Worm (Caenorhabditis elegans) whole organism, L4 larva: ENCODE data around the gene lin-66.
"Not testable (repeated sequence)": the region's sequence is repeated elsewhere in the genome, so short reads cannot be mapped to it uniquely, and the experiment has no call there.

Source experiments
- F10B5.3 ChIP-seq: sonication (generic microtip); optimal IDR thresholded peaks from 2 replicates; lab custom pipeline; 2016; ENCODE audit warnings: mild to moderate bottlenecking, missing genetic modification characterization, missing compliant biosample characterization
- R02D3.7 ChIP-seq: fragments of 150-350 bp; sonication (generic microtip); optimal IDR thresholded peaks from 3 replicates; lab custom pipeline; 2014; ENCODE audit warnings: missing biosample characterization, missing genetic modification characterization
- Y48G9A.11 ChIP-seq: fragments of 200-800 bp; sonication (Bioruptor generic); IDR thresholded peaks from 2 replicates; pipeline ENCODE4 v1.3.6; 2022; ENCODE audit warnings: missing genetic modification reagents, missing genetic modification characterization, missing compliant biosample characterization
- Y75B8A.6 ChIP-seq: fragments of 200-800 bp; sonication (Bioruptor generic); IDR thresholded peaks from 2 replicates; pipeline ENCODE4 v1.3.6; 2022; ENCODE audit warnings: missing genetic modification reagents, missing genetic modification characterization, missing compliant biosample characterization
- aha-1 ChIP-seq: fragments of 150-350 bp; peaks from one replicate; lab custom pipeline; 2014; ENCODE audit warnings: missing biosample characterization, missing genetic modification characterization
- ceh-20 ChIP-seq: fragments of 200-800 bp; sonication (Bioruptor generic); IDR thresholded peaks from 2 replicates; pipeline ENCODE4 v1.3.6; 2022; ENCODE audit warnings: missing genetic modification reagents, missing genetic modification characterization, missing compliant biosample characterization
- ceh-28 ChIP-seq: fragments of 150-350 bp; optimal IDR thresholded peaks from 2 replicates; lab custom pipeline; 2014; ENCODE audit warnings: missing biosample characterization, missing genetic modification reagents, missing genetic modification characterization
- ceh-44 ChIP-seq: fragments of 200-800 bp; sonication (Bioruptor generic); IDR thresholded peaks from 2 replicates; pipeline ENCODE4 v1.3.6; 2022; ENCODE audit warnings: missing genetic modification reagents, missing genetic modification characterization, missing compliant biosample characterization
- ces-1 ChIP-seq: fragments of 150-350 bp; sonication (generic microtip); optimal IDR thresholded peaks from 4 replicates; lab custom pipeline; 2014; ENCODE audit warnings: missing biosample characterization, missing genetic modification reagents, missing genetic modification characterization
- ctbp-1 ChIP-seq: fragments of 200-800 bp; sonication (Bioruptor generic); IDR thresholded peaks from 2 replicates; pipeline ENCODE4 v1.3.6; 2022; ENCODE audit warnings: missing genetic modification reagents, missing genetic modification characterization, missing compliant biosample characterization
- daf-16 ChIP-seq, 3 experiments: sonication (generic microtip); optimal IDR thresholded peaks; 2 replicates each; lab custom pipeline; 2016 to 2017; ENCODE audit warnings: missing genetic modification characterization in 3 of 3, missing genetic modification reagents in 3 of 3, mild to moderate bottlenecking in 2 of 3, missing compliant biosample characterization in 2 of 3, missing biosample characterization in 1 of 3, moderate library complexity in 1 of 3
- hif-1 ChIP-seq, 2 experiments: sonication (generic microtip); optimal IDR thresholded peaks; 2 replicates each; lab custom pipeline; 2016 to 2017; ENCODE audit warnings: missing compliant biosample characterization in 2 of 2, missing genetic modification characterization in 2 of 2, missing genetic modification reagents in 2 of 2, missing genotype in 2 of 2, mild to moderate bottlenecking in 1 of 2
- hlh-11 ChIP-seq: fragments of 200-800 bp; sonication (Bioruptor generic); optimal IDR thresholded peaks from 2 replicates; lab custom pipeline; 2018; ENCODE audit warnings: mild to moderate bottlenecking, missing genetic modification characterization, missing compliant biosample characterization
- hmg-1.1 ChIP-seq: fragments of 200-800 bp; sonication (Bioruptor generic); IDR thresholded peaks from 2 replicates; pipeline ENCODE4 v1.3.6; 2022; ENCODE audit warnings: missing genetic modification reagents, missing genetic modification characterization, missing compliant biosample characterization
- lim-7 ChIP-seq: fragments of 200-800 bp; sonication (Bioruptor generic); IDR thresholded peaks from 2 replicates; pipeline ENCODE4 v1.3.6; 2022; ENCODE audit warnings: missing genetic modification characterization, missing compliant biosample characterization
- lin-13 ChIP-seq: fragments of 150-350 bp; optimal IDR thresholded peaks from 2 replicates; lab custom pipeline; 2014; ENCODE audit warnings: missing biosample characterization, missing genetic modification reagents, missing genetic modification characterization
- lin-15B ChIP-seq: fragments of 150-350 bp; sonication (generic microtip); optimal IDR thresholded peaks from 3 replicates; lab custom pipeline; 2014; ENCODE audit warnings: missing biosample characterization, missing genetic modification characterization
- mep-1 ChIP-seq: fragments of 150-350 bp; sonication (generic microtip); optimal IDR thresholded peaks from 3 replicates; lab custom pipeline; 2014; ENCODE audit warnings: missing biosample characterization, missing genetic modification characterization
- nhr-11 ChIP-seq: fragments of 150-350 bp; optimal IDR thresholded peaks from 2 replicates; lab custom pipeline; 2014; ENCODE audit warnings: missing biosample characterization, missing genetic modification characterization
- nhr-111 ChIP-seq: fragments of 200-800 bp; sonication (Bioruptor generic); optimal IDR thresholded peaks from 2 replicates; lab custom pipeline; 2018; ENCODE audit warnings: mild to moderate bottlenecking, missing genetic modification characterization, missing compliant biosample characterization
- nhr-25 ChIP-seq: sonication (generic microtip); optimal IDR thresholded peaks from 2 replicates; lab custom pipeline; 2017; ENCODE audit warnings: missing genetic modification characterization, mild to moderate bottlenecking, missing compliant biosample characterization, antibody characterized with exemption, moderate library complexity, borderline replicate concordance; ENCODE audit not compliant: insufficient read depth
- pha-4 ChIP-seq, 2 experiments: fragments of 150-350 bp in 1 of 2; fragments of 200-800 bp in 1 of 2; sonication (Bioruptor generic) in 1 of 2; IDR thresholded peaks in 1 of 2; optimal IDR thresholded peaks in 1 of 2; 2 replicates each; pipeline versions ENCODE4 v1.3.6 to Lab custom; 2014 to 2022; ENCODE audit warnings: missing genetic modification characterization in 2 of 2, missing genetic modification reagents in 2 of 2, missing biosample characterization in 1 of 2, missing compliant biosample characterization in 1 of 2
- saeg-2 ChIP-seq: fragments of 200-800 bp; sonication (Bioruptor generic); IDR thresholded peaks from 2 replicates; pipeline ENCODE4 v1.3.6; 2022; ENCODE audit warnings: missing genetic modification reagents, missing genetic modification characterization, missing compliant biosample characterization
- sdz-12 ChIP-seq: fragments of 200-800 bp; sonication (Bioruptor generic); optimal IDR thresholded peaks from 2 replicates; lab custom pipeline; 2018; ENCODE audit warnings: mild to moderate bottlenecking, missing genetic modification characterization, missing compliant biosample characterization
- snpc-1.2 ChIP-seq: fragments of 200-800 bp; sonication (Bioruptor generic); IDR thresholded peaks from 2 replicates; pipeline ENCODE4 v1.3.6; 2022; ENCODE audit warnings: missing genetic modification reagents, missing genetic modification characterization, missing compliant biosample characterization
- snpc-4 ChIP-seq: fragments of 150-350 bp; optimal IDR thresholded peaks from 2 replicates; lab custom pipeline; 2014; ENCODE audit warnings: missing biosample characterization, missing genetic modification characterization
- spr-3 ChIP-seq: fragments of 200-800 bp; sonication (Bioruptor generic); optimal IDR thresholded peaks from 2 replicates; lab custom pipeline; 2018; ENCODE audit warnings: mild to moderate bottlenecking, missing genetic modification characterization, missing compliant biosample characterization
- tag-97 ChIP-seq: fragments of 200-800 bp; sonication (Bioruptor generic); IDR thresholded peaks from 2 replicates; pipeline ENCODE4 v1.3.6; 2022; ENCODE audit warnings: missing genetic modification characterization, missing compliant biosample characterization
- unc-130 ChIP-seq: sonication (generic microtip); optimal IDR thresholded peaks from 2 replicates; lab custom pipeline; 2016; ENCODE audit warnings: missing genetic modification reagents, missing genetic modification characterization, missing compliant biosample characterization
- unc-62 ChIP-seq, 3 experiments: fragments of 150-350 bp in 1 of 3; sonication (generic microtip); optimal IDR thresholded peaks in 2 of 3; peaks in 1 of 3; 1 replicate in 1 of 3; 2 replicates in 2 of 3; lab custom pipeline; 2014 to 2017; ENCODE audit warnings: missing biosample characterization in 3 of 3, missing genetic modification characterization in 3 of 3, missing genetic modification reagents in 3 of 3, missing genotype in 1 of 3
- ztf-7 ChIP-seq: fragments of 150-350 bp; optimal IDR thresholded peaks from 2 replicates; lab custom pipeline; 2014; ENCODE audit warnings: missing biosample characterization, missing genetic modification characterization

The lin-66 gene

ce11 chrIV:13884875-13885274 lies 3.0 kb upstream of the lin-66 start:
- TF ChIP-seq pha-4 (GFP tag; IDR thresholded peaks at IDR 0.05; lab: Robert Waterston, UW) (0 out of 2 replicates have a peak, but pooled peaks have one; percentile 32), snpc-1.2 (GFP tag; lab: Robert Waterston, UW) (peak; percentile 36; the same call in 1 of the 2 replicates), aha-1 (tag; lab: Kevin White, UChicago) (peak; percentile 61)
- TF ChIP-seq pha-4 (tag; optimal IDR thresholded peaks at IDR 0.05; lab: Kevin White, UChicago): not testable (repeated sequence)

DNA sequence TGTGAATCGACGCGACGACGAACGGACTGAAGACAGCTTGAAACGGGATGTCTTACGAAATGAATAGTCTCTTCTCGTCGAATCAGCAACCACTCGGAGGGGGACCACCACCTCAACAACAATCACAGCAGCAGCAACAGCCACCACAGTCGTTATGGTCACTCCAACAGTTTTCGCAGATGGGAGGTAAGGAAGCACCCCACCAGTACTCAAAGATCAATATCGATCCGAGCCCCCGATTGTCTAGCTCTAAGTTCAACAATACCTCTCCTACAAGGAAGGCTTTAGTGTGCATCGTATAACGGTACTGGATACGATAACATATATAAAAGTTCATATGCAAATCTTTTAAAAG lies 262 bp downstream of the lin-66 start:
- TF ChIP-seq ceh-28 (tag; lab: Kevin White, UChicago): no peak
- TF ChIP-seq hlh-11: no peak
- TF ChIP-seq ceh-20: no peak

- TF ChIP-seq lim-7 (GFP tag; lab: Robert Waterston, UW): no peak
- TF ChIP-seq Y48G9A.11: peak; percentile 70
- TF ChIP-seq hmg-1.1: 0 out of 2 replicates have a peak, but pooled peaks have one; percentile 28
- TF ChIP-seq snpc-1.2 (GFP tag; lab: Robert Waterston, UW): peak; percentile 66
- no peak for TF ChIP-seq spr-3 (GFP tag; lab: Kevin White, UChicago)
- peak; percentile 82 for TF ChIP-seq snpc-4 (tag; lab: Kevin White, UChicago)
- peak; percentile 42 for TF ChIP-seq nhr-111
- no peak for TF ChIP-seq tag-97
- peak in 1 of 2 experiments; percentile 53 for TF ChIP-seq unc-62 (GFP tag; optimal IDR thresholded peaks at IDR 0.05 in 1 of 2; lab: Kevin White, UChicago)
- no peak for TF ChIP-seq unc-62 (tag; optimal IDR thresholded peaks at IDR 0.05; lab: Kevin White, UChicago)
- TF ChIP-seq hif-1 (tag; optimal IDR thresholded peaks at IDR 0.05; lab: Kevin White, UChicago): no peak
- TF ChIP-seq lin-13: peak; percentile 59
- no peak for TF ChIP-seq daf-16 (GFP tag; optimal IDR thresholded peaks at IDR 0.05; lab: Kevin White, UChicago)
- peak; percentile 13 for TF ChIP-seq daf-16 (tag; optimal IDR thresholded peaks at IDR 0.05; lab: Kevin White, UChicago)
- TF ChIP-seq mep-1 (tag; lab: Kevin White, UChicago): peak; percentile 37
Measured at ce11 chrIV:13893103-13893502, 5.2 kb downstream of the lin-66 start.

DNA sequence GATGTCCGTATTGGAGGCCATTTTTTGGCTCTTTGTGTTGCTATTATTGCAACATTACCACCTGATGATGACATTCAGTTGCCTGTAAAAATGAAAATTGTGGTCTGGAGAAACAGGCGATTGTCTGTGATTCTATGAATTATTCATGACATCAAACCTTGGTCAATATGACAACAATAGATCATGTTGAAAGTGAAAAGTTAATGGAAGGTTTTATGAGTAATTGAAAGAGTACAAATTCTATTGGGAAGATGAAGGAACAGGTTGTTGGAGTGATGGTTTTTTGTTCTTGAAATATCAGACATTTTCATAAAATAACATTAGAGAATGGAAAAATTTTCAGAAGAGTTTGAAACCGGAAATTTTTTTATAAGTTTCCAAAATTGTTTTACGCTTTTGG lies 14.9 kb downstream of the lin-66 start, which contains the start of gene Y37A1A.3:
Gene Y37A1A.3, minus strand, starts transcription at position 101 of the 400 bp plus-strand sequence.
- TF ChIP-seq lin-15B (no peak), ztf-7 (tag; lab: Kevin White, UChicago) (no peak), sdz-12 (GFP tag; lab: Kevin White, UChicago) (no peak), unc-130 (GFP tag; lab: Kevin White, UChicago) (no peak), F10B5.3 (tag; lab: Kevin White, UChicago) (no peak), ceh-44 (no peak), lim-7 (GFP tag; lab: Robert Waterston, UW) (no peak), saeg-2 (GFP tag; lab: Robert Waterston, UW) (no peak), ces-1 (GFP tag; lab: Kevin White, UChicago) (no peak), ctbp-1 (GFP tag; lab: Robert Waterston, UW) (no peak), nhr-11 (tag; lab: Kevin White, UChicago) (no peak), R02D3.7 (tag; lab: Kevin White, UChicago) (no peak)

ce11 chrIV:13906369-13906768 lies 18.5 kb downstream of the lin-66 start:
- no peak for TF ChIP-seq nhr-25 (tag; lab: Kevin White, UChicago)
- TF ChIP-seq Y75B8A.6 (GFP tag; lab: Robert Waterston, UW): no peak
- peak; percentile 62 for TF ChIP-seq snpc-1.2 (GFP tag; lab: Robert Waterston, UW)
